Fruit fly (Drosophila melanogaster) whole organism, embryonic: Measurements from ENCODE around the gene osp.

Source experiments
- Adf1 ChIP-seq: fragments of 200-800 bp; sonication (Bioruptor generic); IDR thresholded peaks from 2 replicates; pipeline ENCODE4 v1.3.6; 2022; ENCODE audit warnings: missing biosample characterization, missing genetic modification characterization
- Antp ChIP-seq: fragments of 200-800 bp; sonication (Bioruptor generic); optimal IDR thresholded peaks from 3 replicates; lab custom pipeline; 2016; ENCODE audit warnings: missing biosample characterization, missing genetic modification characterization
- BEAF-32 ChIP-seq: fragments of 200-800 bp; sonication (Bioruptor generic); optimal IDR thresholded peaks from 3 replicates; lab custom pipeline; 2017; ENCODE audit warnings: missing biosample characterization, missing genetic modification characterization, mild to moderate bottlenecking, moderate library complexity, missing genetic modification reagents
- CG1024 ChIP-seq: fragments of 200-800 bp; sonication (Bioruptor generic); IDR thresholded peaks from 2 replicates; pipeline ENCODE4 v1.3.6; 2022; ENCODE audit warnings: missing biosample characterization, missing genetic modification characterization
- CG10366 ChIP-seq: fragments of 200-800 bp; sonication (Bioruptor generic); IDR thresholded peaks from 2 replicates; pipeline ENCODE4 v1.3.6; 2022; ENCODE audit warnings: missing biosample characterization, missing genetic modification characterization
- CG10431 ChIP-seq: fragments of 200-800 bp; sonication (Bioruptor generic); optimal IDR thresholded peaks from 3 replicates; lab custom pipeline; 2018; ENCODE audit warnings: missing biosample characterization, mild to moderate bottlenecking, missing genetic modification characterization
- CG10543 ChIP-seq: fragments of 200-800 bp; sonication (Bioruptor generic); optimal IDR thresholded peaks from 3 replicates; lab custom pipeline; 2017; ENCODE audit warnings: missing biosample characterization, mild to moderate bottlenecking, missing genetic modification characterization, moderate library complexity
- CG12071 ChIP-seq: fragments of 200-800 bp; sonication (Bioruptor generic); optimal IDR thresholded peaks from 3 replicates; lab custom pipeline; 2018; ENCODE audit warnings: missing biosample characterization, mild to moderate bottlenecking, missing genetic modification characterization
- CG13123 ChIP-seq: fragments of 200-800 bp; sonication (Bioruptor generic); optimal IDR thresholded peaks from 2 replicates; lab custom pipeline; 2016; ENCODE audit warnings: missing biosample characterization, missing genetic modification characterization
- CG18011 ChIP-seq: fragments of 200-800 bp; sonication (Bioruptor generic); optimal IDR thresholded peaks from 2 replicates; lab custom pipeline; 2017; ENCODE audit warnings: missing biosample characterization, missing genetic modification characterization, mild to moderate bottlenecking, moderate library complexity, missing genotype
- CG32772 ChIP-seq: fragments of 200-800 bp; sonication (Bioruptor generic); IDR thresholded peaks from 2 replicates; pipeline ENCODE4 v1.3.6; 2022; ENCODE audit warnings: missing biosample characterization, missing genetic modification characterization
- CG4820 ChIP-seq: fragments of 200-800 bp; sonication (Bioruptor generic); optimal IDR thresholded peaks from 3 replicates; lab custom pipeline; 2016; ENCODE audit warnings: missing biosample characterization, missing genetic modification characterization
- CG5953 ChIP-seq: fragments of 200-800 bp; sonication (Bioruptor generic); IDR thresholded peaks from 2 replicates; pipeline ENCODE4 v1.3.6; 2022; ENCODE audit warnings: missing biosample characterization, missing genetic modification characterization
- CG6683 ChIP-seq: fragments of 200-800 bp; sonication (Bioruptor generic); optimal IDR thresholded peaks from 2 replicates; lab custom pipeline; 2017; ENCODE audit warnings: missing biosample characterization, mild to moderate bottlenecking, missing genetic modification characterization, missing genetic modification reagents
- CG9797 ChIP-seq: fragments of 200-800 bp; sonication (Bioruptor generic); optimal IDR thresholded peaks from 3 replicates; lab custom pipeline; 2018; ENCODE audit warnings: missing biosample characterization, mild to moderate bottlenecking, missing genetic modification characterization
- CG9817 ChIP-seq: fragments of 200-800 bp; sonication (Bioruptor generic); optimal IDR thresholded peaks from 2 replicates; lab custom pipeline; 2018; ENCODE audit warnings: missing biosample characterization, mild to moderate bottlenecking, missing genetic modification characterization, moderate library complexity
- CHES-1-like ChIP-seq: fragments of 200-800 bp; sonication (Bioruptor generic); optimal IDR thresholded peaks from 2 replicates; lab custom pipeline; 2016; ENCODE audit warnings: missing biosample characterization, missing genetic modification characterization
- CoRest ChIP-seq: fragments of 200-800 bp; sonication (Bioruptor generic); optimal IDR thresholded peaks from 3 replicates; lab custom pipeline; 2018; ENCODE audit warnings: missing biosample characterization, mild to moderate bottlenecking, missing genetic modification characterization, moderate library complexity
- D19B ChIP-seq: fragments of 200-800 bp; sonication (Bioruptor generic); optimal IDR thresholded peaks from 2 replicates; lab custom pipeline; 2017; ENCODE audit warnings: missing biosample characterization, mild to moderate bottlenecking, missing genetic modification characterization
- H15 ChIP-seq: fragments of 200-800 bp; sonication (Bioruptor generic); IDR thresholded peaks from 3 replicates; pipeline ENCODE4 v1.3.6; 2022; ENCODE audit warnings: missing biosample characterization, missing genetic modification characterization
- H2.0 ChIP-seq: fragments of 200-800 bp; sonication (Bioruptor generic); IDR thresholded peaks from 2 replicates; pipeline ENCODE4 v1.3.6; 2022; ENCODE audit warnings: missing biosample characterization, missing genetic modification characterization
- Lpt ChIP-seq: fragments of >200 bp; optimal IDR thresholded peaks from 2 replicates; lab custom pipeline; 2018; ENCODE audit warnings: missing biosample characterization, missing genetic modification characterization
- MBD-R2 ChIP-seq: fragments of 200-800 bp; sonication (Bioruptor generic); IDR thresholded peaks from 2 replicates; pipeline ENCODE4 v1.3.6; 2022; ENCODE audit warnings: missing biosample characterization, missing genetic modification characterization
- Myb ChIP-seq: fragments of 200-800 bp; sonication (Bioruptor generic); optimal IDR thresholded peaks from 2 replicates; lab custom pipeline; 2016; ENCODE audit warnings: missing biosample characterization, missing genetic modification characterization
- NFAT ChIP-seq: fragments of 200-800 bp; sonication (Bioruptor generic); IDR thresholded peaks from 2 replicates; pipeline ENCODE4 v1.3.6; 2022; ENCODE audit warnings: missing biosample characterization, missing genetic modification characterization
- Neu2 ChIP-seq: fragments of 200-800 bp; sonication (Bioruptor generic); optimal IDR thresholded peaks from 3 replicates; lab custom pipeline; 2016; ENCODE audit warnings: missing biosample characterization, missing genetic modification characterization, borderline replicate concordance
- Nf-YA ChIP-seq: fragments of 200-800 bp; sonication (Bioruptor generic); IDR thresholded peaks from 2 replicates; pipeline ENCODE4 v1.3.6; 2022; ENCODE audit warnings: missing biosample characterization, missing genetic modification characterization
- Opbp ChIP-seq: fragments of 200-800 bp; sonication (Bioruptor generic); IDR thresholded peaks from 3 replicates; pipeline ENCODE4 v1.3.6; 2022; ENCODE audit warnings: missing biosample characterization, missing genetic modification characterization; ENCODE audit not compliant: partially characterized antibody
- PHDP ChIP-seq: fragments of 200-800 bp; sonication (Bioruptor generic); optimal IDR thresholded peaks from 3 replicates; lab custom pipeline; 2018; ENCODE audit warnings: missing biosample characterization, mild to moderate bottlenecking, missing genetic modification characterization, moderate library complexity
- Pdp1 ChIP-seq, 2 experiments: fragments of 200-800 bp; sonication (Bioruptor generic); optimal IDR thresholded peaks; 3 replicates each; lab custom pipeline; 2016; ENCODE audit warnings: missing biosample characterization in 2 of 2, missing genetic modification characterization in 2 of 2, mild to moderate bottlenecking in 1 of 2, moderate library complexity in 1 of 2
- Sry-δ ChIP-seq: fragments of 200-800 bp; sonication (Bioruptor generic); optimal IDR thresholded peaks from 2 replicates; lab custom pipeline; 2016; ENCODE audit warnings: missing biosample characterization, missing genetic modification characterization
- Ssrp ChIP-seq: fragments of 200-800 bp; sonication (Bioruptor generic); optimal IDR thresholded peaks from 2 replicates; lab custom pipeline; 2018; ENCODE audit warnings: missing biosample characterization, mild to moderate bottlenecking, missing genetic modification characterization, moderate library complexity
- amos ChIP-seq: fragments of 200-800 bp; sonication (Bioruptor generic); IDR thresholded peaks from 2 replicates; pipeline ENCODE4 v1.3.6; 2022; ENCODE audit warnings: missing biosample characterization, missing genetic modification characterization; ENCODE audit not compliant: partially characterized antibody
- aop ChIP-seq: fragments of 200-800 bp; sonication (Bioruptor generic); IDR thresholded peaks from 2 replicates; pipeline ENCODE4 v1.3.6; 2022; ENCODE audit warnings: missing biosample characterization, missing genetic modification characterization
- ap ChIP-seq: fragments of 200-800 bp; sonication (Bioruptor generic); IDR thresholded peaks from 2 replicates; pipeline ENCODE4 v1.3.6; 2022; ENCODE audit warnings: missing biosample characterization, missing genetic modification characterization
- ato ChIP-seq: fragments of 200-800 bp; sonication (Bioruptor generic); IDR thresholded peaks from 2 replicates; pipeline ENCODE4 v1.3.6; 2022; ENCODE audit warnings: missing biosample characterization, missing genetic modification characterization; ENCODE audit not compliant: partially characterized antibody
- az2 ChIP-seq: fragments of 200-800 bp; sonication (Bioruptor generic); optimal IDR thresholded peaks from 3 replicates; lab custom pipeline; 2016; ENCODE audit warnings: missing biosample characterization, missing genetic modification characterization
- caup ChIP-seq: fragments of 200-800 bp; sonication (Bioruptor generic); optimal IDR thresholded peaks from 3 replicates; lab custom pipeline; 2017; ENCODE audit warnings: missing biosample characterization, mild to moderate bottlenecking, missing genetic modification characterization, moderate library complexity; ENCODE audit not compliant: severe bottlenecking
- cg ChIP-seq: fragments of 200-800 bp; sonication (Bioruptor generic); optimal IDR thresholded peaks from 3 replicates; lab custom pipeline; 2019; ENCODE audit warnings: missing biosample characterization, mild to moderate bottlenecking, missing genetic modification characterization, moderate library complexity
- dmrt99B ChIP-seq: fragments of 200-800 bp; sonication (Bioruptor generic); optimal IDR thresholded peaks from 2 replicates; lab custom pipeline; 2018; ENCODE audit warnings: missing biosample characterization, mild to moderate bottlenecking, missing genetic modification characterization, moderate library complexity
- eve ChIP-seq, 2 experiments: fragments of >200 bp; optimal IDR thresholded peaks; 2 replicates each; lab custom pipeline; 2017; ENCODE audit warnings: missing biosample characterization in 2 of 2, missing genetic modification characterization in 2 of 2
- eyg ChIP-seq: fragments of 200-800 bp; sonication (Bioruptor generic); optimal IDR thresholded peaks from 3 replicates; lab custom pipeline; 2016; ENCODE audit warnings: missing biosample characterization, missing genetic modification characterization
- klu ChIP-seq: fragments of 200-800 bp; sonication (Bioruptor generic); IDR thresholded peaks from 2 replicates; pipeline ENCODE4 v1.3.6; 2022; ENCODE audit warnings: missing biosample characterization, missing genetic modification characterization
- org-1 ChIP-seq: fragments of 200-800 bp; sonication (Bioruptor generic); optimal IDR thresholded peaks from 2 replicates; lab custom pipeline; 2017; ENCODE audit warnings: missing biosample characterization, missing genetic modification characterization
- pb ChIP-seq: fragments of 200-800 bp; sonication (Bioruptor generic); optimal IDR thresholded peaks from 3 replicates; lab custom pipeline; 2016; ENCODE audit warnings: missing biosample characterization, missing genetic modification characterization
- pho ChIP-seq: fragments of 200-800 bp; sonication (Bioruptor generic); optimal IDR thresholded peaks from 2 replicates; lab custom pipeline; 2016; ENCODE audit warnings: missing biosample characterization, missing genetic modification characterization
- row ChIP-seq: fragments of 200-800 bp; sonication (Bioruptor generic); IDR thresholded peaks from 3 replicates; pipeline ENCODE4 v1.3.6; 2022; ENCODE audit warnings: missing biosample characterization, missing genetic modification characterization
- so ChIP-seq: fragments of 200-800 bp; sonication (Bioruptor generic); IDR thresholded peaks from 3 replicates; pipeline ENCODE4 v1.3.6; 2022; ENCODE audit warnings: missing biosample characterization, missing genetic modification characterization
- sqz ChIP-seq: fragments of 200-800 bp; sonication (Bioruptor generic); optimal IDR thresholded peaks from 3 replicates; lab custom pipeline; 2018; ENCODE audit warnings: missing biosample characterization, mild to moderate bottlenecking, missing genetic modification characterization
- twi ChIP-seq: fragments of 200-800 bp; optimal IDR thresholded peaks from 2 replicates; lab custom pipeline; 2019; ENCODE audit warnings: missing biosample characterization, mild to moderate bottlenecking, missing genetic modification characterization, moderate library complexity
- unc-4 ChIP-seq: fragments of 200-800 bp; sonication (Bioruptor generic); IDR thresholded peaks from 2 replicates; pipeline ENCODE4 v1.3.6; 2022; ENCODE audit warnings: missing biosample characterization, missing genetic modification characterization; ENCODE audit not compliant: partially characterized antibody

Gene osp

DNA sequence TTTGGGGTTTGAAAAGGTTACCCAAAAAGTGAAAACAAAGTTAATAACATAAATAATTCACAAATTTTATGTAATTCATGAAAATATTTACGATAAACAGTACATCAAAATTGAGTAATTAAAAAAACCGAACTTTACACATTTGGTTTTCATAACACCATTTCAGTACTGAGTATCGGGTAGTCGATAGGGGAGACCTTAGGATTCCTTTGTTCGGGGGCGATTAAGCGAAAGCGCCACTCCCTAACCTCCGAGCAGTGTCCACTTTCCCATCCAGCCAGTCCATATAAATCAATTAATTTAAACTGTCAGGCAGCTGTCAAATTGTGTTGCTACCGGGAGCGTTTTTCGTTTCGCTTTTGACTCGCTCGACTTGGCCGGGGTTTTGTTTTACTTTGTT, 126.8 kb downstream of the osp start (continued):
- TF ChIP-seq CG10366 (GFP tag; lab: Robert Waterston, UW) (0 out of 2 replicates have a peak, but pooled peaks have one; percentile 15), pb (GFP tag; lab: Kevin White, UChicago) (no peak), CG4820 (GFP tag; lab: Kevin White, UChicago) (peak; percentile 55), CG9797 (GFP tag; lab: Kevin White, UChicago) (no peak), Myb (GFP tag; lab: Kevin White, UChicago) (no peak), CHES-1-like (no peak), az2 (GFP tag; lab: Kevin White, UChicago) (peak; percentile 26), Neu2 (GFP tag; lab: Kevin White, UChicago) (no peak), ap (GFP tag; lab: Robert Waterston, UW) (no peak), CG18011 (GFP tag; lab: Kevin White, UChicago) (no peak), Nf-YA (GFP tag; lab: Robert Waterston, UW) (no peak), eve (GFP tag; optimal IDR thresholded peaks at IDR 0.05; lab: Kevin White, UChicago) (peak in 1 of 2 experiments; percentile 77), CG32772 (GFP tag; lab: Robert Waterston, UW) (peak; percentile 52; the same call in 1 of the 2 replicates), Adf1 (no peak), H2.0 (GFP tag; lab: Robert Waterston, UW) (no peak), pho (GFP tag; lab: Kevin White, UChicago) (no peak), aop (GFP tag; lab: Robert Waterston, UW) (no peak), Opbp (no peak), caup (GFP tag; lab: Kevin White, UChicago) (no peak), klu (no peak), sqz (GFP tag; lab: Kevin White, UChicago) (peak; percentile 44), MBD-R2 (GFP tag; lab: Robert Waterston, UW) (no peak), CoRest (peak; percentile 41), CG9817 (no peak), CG10431 (GFP tag; lab: Kevin White, UChicago) (peak; percentile 16), cg (GFP tag; lab: Kevin White, UChicago) (no peak), ato (GFP tag; lab: Robert Waterston, UW) (no peak), twi (peak; percentile 9), D19B (GFP tag; lab: Kevin White, UChicago) (peak; percentile 89), PHDP (peak; percentile 35), dmrt99B (peak; percentile 57), CG13123 (GFP tag; lab: Kevin White, UChicago) (no peak), amos (GFP tag; lab: Robert Waterston, UW) (no peak), Sry-δ (GFP tag; lab: Kevin White, UChicago) (no peak), org-1 (GFP tag; lab: Kevin White, UChicago) (no peak), Lpt (GFP tag; lab: Kevin White, UChicago) (no peak), NFAT (GFP tag; lab: Robert Waterston, UW) (no peak), CG6683 (no peak), CG1024 (GFP tag; lab: Robert Waterston, UW) (no peak), H15 (no peak), CG5953 (GFP tag; lab: Robert Waterston, UW) (no peak), Antp (GFP tag; lab: Kevin White, UChicago) (peak; percentile 41), so (GFP tag; lab: Robert Waterston, UW) (peak; percentile 14; the same call in 1 of the 3 replicates), unc-4 (GFP tag; lab: Robert Waterston, UW) (no peak), row (peak; percentile 58), eyg (GFP tag; lab: Kevin White, UChicago) (no peak), Ssrp (tag; lab: Kevin White, UChicago) (peak; percentile 60), Pdp1 (GFP tag; optimal IDR thresholded peaks at IDR 0.05; lab: Kevin White, UChicago) (peak in 1 of 2 experiments; percentile 16), CG10543 (GFP tag; lab: Kevin White, UChicago) (no peak), CG12071 (no peak), BEAF-32 (no peak)
